Worm (Caenorhabditis elegans) whole organism, early embryonic: Measurements from ENCODE around the gene srbc-45.

Experiments
- B0310.2 ChIP-seq: sonication (generic microtip); optimal IDR thresholded peaks from 2 replicates; lab custom pipeline; 2016; ENCODE audit warnings: mild to moderate bottlenecking, missing genetic modification characterization, missing compliant biosample characterization
- F13C5.2 ChIP-seq: sonication (generic microtip); optimal IDR thresholded peaks from 2 replicates; lab custom pipeline; 2017; ENCODE audit warnings: mild to moderate bottlenecking, missing genetic modification characterization, inconsistent platforms, missing compliant biosample characterization
- aly-1 ChIP-seq: sonication (generic microtip); optimal IDR thresholded peaks from 2 replicates; lab custom pipeline; 2016; ENCODE audit warnings: missing genetic modification characterization, missing compliant biosample characterization
- ama-1 ChIP-seq: fragments of 150-350 bp; optimal IDR thresholded peaks from 2 replicates; lab custom pipeline; 2014
- ceh-13 ChIP-seq: fragments of 200-800 bp; sonication (Bioruptor generic); optimal IDR thresholded peaks from 2 replicates; lab custom pipeline; 2018; ENCODE audit warnings: mild to moderate bottlenecking, missing genetic modification characterization, missing compliant biosample characterization
- ceh-36 ChIP-seq: sonication (generic microtip); optimal IDR thresholded peaks from 2 replicates; lab custom pipeline; 2016; ENCODE audit warnings: missing genetic modification characterization, inconsistent platforms, missing compliant biosample characterization
- ets-7 ChIP-seq: sonication (generic microtip); optimal IDR thresholded peaks from 2 replicates; lab custom pipeline; 2016; ENCODE audit warnings: missing genotype, missing genetic modification characterization, missing compliant biosample characterization
- flt-1 ChIP-seq: fragments of 200-800 bp; sonication (Bioruptor generic); IDR thresholded peaks from 2 replicates; pipeline ENCODE4 v1.3.6; 2022; ENCODE audit warnings: missing genetic modification characterization, missing compliant biosample characterization
- hmbx-1 ChIP-seq: sonication (generic microtip); optimal IDR thresholded peaks from 2 replicates; lab custom pipeline; 2016; ENCODE audit warnings: mild to moderate bottlenecking, missing genetic modification characterization, missing compliant biosample characterization
- hmg-4 ChIP-seq: fragments of 200-800 bp; sonication (Bioruptor generic); optimal IDR thresholded peaks from 2 replicates; lab custom pipeline; 2018; ENCODE audit warnings: mild to moderate bottlenecking, missing genetic modification characterization, missing compliant biosample characterization
- hnd-1 ChIP-seq: sonication (generic microtip); optimal IDR thresholded peaks from 2 replicates; lab custom pipeline; 2016; ENCODE audit warnings: missing genetic modification characterization, missing compliant biosample characterization
- pes-1 ChIP-seq: fragments of 200-800 bp; sonication (Bioruptor generic); IDR thresholded peaks from 2 replicates; pipeline ENCODE4 v1.3.6; 2022; ENCODE audit warnings: missing genetic modification reagents, missing genetic modification characterization, missing compliant biosample characterization
- scrt-1 ChIP-seq: fragments of 200-800 bp; sonication (Bioruptor generic); IDR thresholded peaks from 2 replicates; pipeline ENCODE4 v1.3.6; 2022; ENCODE audit warnings: missing genetic modification characterization, missing compliant biosample characterization
- sea-1 ChIP-seq: fragments of 200-800 bp; sonication (Bioruptor generic); conservative IDR thresholded peaks from 2 replicates; pipeline ENCODE4 v1.3.6; 2022; ENCODE audit warnings: missing genetic modification characterization, missing compliant biosample characterization
- tbx-11 ChIP-seq: fragments of 200-800 bp; sonication (Bioruptor generic); IDR thresholded peaks from 2 replicates; pipeline ENCODE4 v1.3.6; 2022; ENCODE audit warnings: missing genetic modification characterization, missing compliant biosample characterization
- tbx-37 ChIP-seq: fragments of 200-800 bp; sonication (Bioruptor generic); conservative IDR thresholded peaks from 2 replicates; pipeline ENCODE4 v1.3.6; 2022; ENCODE audit warnings: missing genetic modification reagents, missing genetic modification characterization, missing compliant biosample characterization
- tra-4 ChIP-seq: sonication (generic microtip); optimal IDR thresholded peaks from 2 replicates; lab custom pipeline; 2017; ENCODE audit warnings: missing genetic modification characterization, missing compliant biosample characterization

srbc-45 gene

ce11 chrV:12795196-12795595 is 8.2 kb upstream of the srbc-45 start, which contains the start of gene ugt-4:
Gene ugt-4, minus strand, starts transcription at chrV:12795336.
- TF ChIP-seq scrt-1 (GFP tag; lab: Robert Waterston, UW) (no peak), ets-7 (no peak), ceh-36 (tag; lab: Kevin White, UChicago) (no peak), aly-1 (tag; lab: Kevin White, UChicago) (no peak), flt-1 (GFP tag; lab: Robert Waterston, UW) (no peak), hmg-4 (no peak), tra-4 (tag; lab: Kevin White, UChicago) (no peak), ceh-13 (GFP tag; lab: Kevin White, UChicago) (no peak), hmbx-1 (tag; lab: Kevin White, UChicago) (no peak), ama-1 (lab: Kevin White, UChicago) (no peak), hnd-1 (tag; lab: Kevin White, UChicago) (no peak)

DNA sequence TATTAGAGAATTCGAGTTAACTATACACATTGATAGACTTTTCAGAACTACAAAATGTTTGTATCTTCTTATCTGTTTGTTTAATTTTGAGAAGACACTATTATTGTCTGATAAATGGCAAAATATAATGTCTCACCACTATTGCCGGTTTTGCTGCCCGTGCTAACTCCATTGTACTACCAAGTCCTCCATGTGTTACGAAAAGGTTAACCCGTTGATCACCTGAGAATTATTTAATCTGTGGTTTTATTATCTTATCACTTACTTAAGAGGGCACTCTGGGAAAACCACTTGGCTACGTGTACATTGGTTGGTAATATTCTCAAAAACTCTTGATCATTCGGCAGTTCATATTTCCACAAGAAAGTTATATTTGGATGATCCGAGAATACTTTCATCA is 7.4 kb upstream of the srbc-45 start:
- TF ChIP-seq ama-1 (lab: Kevin White, UChicago) (no peak), scrt-1 (GFP tag; lab: Robert Waterston, UW) (no peak), ets-7 (no peak), sea-1 (GFP tag; lab: Robert Waterston, UW) (no peak), tbx-11 (GFP tag; lab: Robert Waterston, UW) (no peak), hmbx-1 (tag; lab: Kevin White, UChicago) (no peak), B0310.2 (tag; lab: Kevin White, UChicago) (no peak), hmg-4 (no peak), tra-4 (tag; lab: Kevin White, UChicago) (no peak), ceh-13 (GFP tag; lab: Kevin White, UChicago) (no peak), pes-1 (GFP tag; lab: Robert Waterston, UW) (no peak), ceh-36 (tag; lab: Kevin White, UChicago) (no peak), flt-1 (GFP tag; lab: Robert Waterston, UW) (no peak), hnd-1 (tag; lab: Kevin White, UChicago) (no peak), aly-1 (tag; lab: Kevin White, UChicago) (no peak), F13C5.2 (tag; lab: Kevin White, UChicago) (no peak), tbx-37 (GFP tag; lab: Robert Waterston, UW) (no peak)

DNA sequence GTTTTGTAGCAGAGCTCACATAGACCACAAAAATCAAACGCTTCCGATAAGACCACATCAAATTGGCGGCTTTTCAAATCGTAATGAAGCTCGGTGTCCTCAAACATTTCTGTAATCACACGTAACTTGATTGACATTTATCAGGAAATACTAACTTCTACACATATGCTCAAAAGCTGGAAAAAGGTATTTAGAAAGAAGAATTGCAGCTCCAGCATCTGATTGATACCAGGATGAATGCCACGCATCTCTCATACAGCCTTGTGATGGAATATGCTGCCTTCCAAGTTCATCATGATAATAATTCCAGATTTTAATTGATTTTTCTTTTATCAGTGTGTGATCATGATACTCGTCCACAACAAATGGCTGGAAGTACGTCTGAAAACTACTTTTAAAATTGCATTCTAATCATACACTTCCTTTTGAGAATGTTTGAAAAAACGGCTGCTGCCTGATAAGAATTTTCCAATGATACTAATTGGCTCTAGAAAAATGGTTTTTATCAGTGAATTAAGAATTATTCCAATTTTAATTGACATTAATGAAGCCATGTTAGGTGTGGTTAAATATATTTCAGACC is 6.4 kb upstream of the srbc-45 start:
- no peak for TF ChIP-seq ama-1 (lab: Kevin White, UChicago)
- no peak for TF ChIP-seq tbx-11 (GFP tag; lab: Robert Waterston, UW)
- no peak for TF ChIP-seq flt-1 (GFP tag; lab: Robert Waterston, UW)
- TF ChIP-seq F13C5.2 (tag; lab: Kevin White, UChicago) = no peak
- TF ChIP-seq aly-1 (tag; lab: Kevin White, UChicago) = no peak
- TF ChIP-seq sea-1 (GFP tag; lab: Robert Waterston, UW) = no peak
- TF ChIP-seq ceh-13 (GFP tag; lab: Kevin White, UChicago) = no peak
- TF ChIP-seq ceh-36 (tag; lab: Kevin White, UChicago) = no peak
- TF ChIP-seq B0310.2 (tag; lab: Kevin White, UChicago) = no peak
- TF ChIP-seq hmg-4 = no peak
- no peak for TF ChIP-seq tbx-37 (GFP tag; lab: Robert Waterston, UW)
- no peak for TF ChIP-seq hmbx-1 (tag; lab: Kevin White, UChicago)
- TF ChIP-seq ets-7 = no peak
- no peak for TF ChIP-seq tra-4 (tag; lab: Kevin White, UChicago)

- no peak for TF ChIP-seq ama-1 (lab: Kevin White, UChicago)
- TF ChIP-seq tra-4 (tag; lab: Kevin White, UChicago) = no peak
- TF ChIP-seq flt-1 (GFP tag; lab: Robert Waterston, UW) = no peak
- TF ChIP-seq aly-1 (tag; lab: Kevin White, UChicago) = no peak
- no peak for TF ChIP-seq B0310.2 (tag; lab: Kevin White, UChicago)
- no peak for TF ChIP-seq ceh-36 (tag; lab: Kevin White, UChicago)
- TF ChIP-seq hmbx-1 (tag; lab: Kevin White, UChicago) = no peak
- no peak for TF ChIP-seq ets-7
- no peak for TF ChIP-seq F13C5.2 (tag; lab: Kevin White, UChicago)
- no peak for TF ChIP-seq tbx-37 (GFP tag; lab: Robert Waterston, UW)
- TF ChIP-seq ceh-13 (GFP tag; lab: Kevin White, UChicago) = no peak
- no peak for TF ChIP-seq pes-1 (GFP tag; lab: Robert Waterston, UW)
- TF ChIP-seq hmg-4 = no peak
- TF ChIP-seq sea-1 (GFP tag; lab: Robert Waterston, UW) = no peak
- no peak for TF ChIP-seq tbx-11 (GFP tag; lab: Robert Waterston, UW)
- no peak for TF ChIP-seq hnd-1 (tag; lab: Kevin White, UChicago)
- no peak for TF ChIP-seq scrt-1 (GFP tag; lab: Robert Waterston, UW)
These were observed 5.4 kb upstream of the srbc-45 start, which contains the start of gene ugt-6 for ce11 chrV:12797992-12798391. Gene ugt-6, minus strand, starts transcription at chrV:12798224.

DNA sequence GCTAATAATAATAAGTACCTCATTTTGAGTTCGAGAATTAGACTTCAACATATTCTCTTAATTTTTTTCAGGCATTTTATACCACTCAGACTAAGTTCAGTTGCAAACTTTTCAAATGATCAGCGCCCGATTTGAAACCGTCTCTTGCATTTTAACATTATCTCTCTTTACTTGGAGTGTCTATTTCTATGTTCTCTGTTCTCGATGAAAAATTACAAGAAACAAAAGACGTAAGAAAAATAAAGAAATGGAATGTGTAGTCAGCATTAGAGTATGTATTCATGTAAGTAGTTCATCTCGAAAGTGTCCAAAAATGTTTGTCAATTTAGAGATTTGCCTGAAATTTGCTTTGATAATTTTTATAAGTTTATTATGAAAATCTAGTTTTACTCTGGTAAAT is 3.2 kb upstream of the srbc-45 start, which contains the start of gene ugt-3:
Gene ugt-3, minus strand, starts transcription at position 101 of the 400 bp plus-strand sequence.
- TF ChIP-seq hmbx-1 (tag; lab: Kevin White, UChicago) = no peak
- TF ChIP-seq ets-7 = no peak
- TF ChIP-seq scrt-1 (GFP tag; lab: Robert Waterston, UW) = no peak
- no peak for TF ChIP-seq hmg-4
- TF ChIP-seq sea-1 (GFP tag; lab: Robert Waterston, UW) = no peak

DNA sequence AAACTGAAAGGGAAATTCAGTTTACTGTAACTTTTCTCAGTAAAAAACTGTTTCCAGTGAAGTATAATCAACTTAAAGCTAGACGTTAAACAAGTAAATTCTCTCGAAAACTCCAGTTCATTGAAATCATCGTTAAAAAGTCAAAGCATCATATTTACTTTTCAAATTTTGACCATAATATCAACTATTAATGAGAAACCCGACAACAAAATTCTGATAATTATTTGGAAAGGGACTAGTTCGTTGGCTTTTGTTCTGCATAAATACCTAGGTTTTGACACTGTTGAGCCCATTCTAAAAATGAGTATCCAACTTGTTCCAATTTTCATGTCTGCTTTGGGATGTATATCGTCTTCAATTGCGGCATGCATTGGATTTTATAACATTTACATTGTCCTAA is 2.8 kb downstream of the srbc-45 start, which contains the start of gene ZC443.7:
Gene ZC443.7, plus strand, starts transcription at position 301 of the 400 bp plus-strand sequence.
- TF ChIP-seq ceh-36 (tag; lab: Kevin White, UChicago) = no peak
- no peak for TF ChIP-seq B0310.2 (tag; lab: Kevin White, UChicago)
- TF ChIP-seq hmg-4 = no peak
- no peak for TF ChIP-seq ama-1 (lab: Kevin White, UChicago)
- TF ChIP-seq sea-1 (GFP tag; lab: Robert Waterston, UW) = no peak
- TF ChIP-seq flt-1 (GFP tag; lab: Robert Waterston, UW) = no peak

- TF ChIP-seq ets-7 (no peak), tbx-11 (GFP tag; lab: Robert Waterston, UW) (no peak), ceh-13 (GFP tag; lab: Kevin White, UChicago) (no peak), aly-1 (tag; lab: Kevin White, UChicago) (no peak), scrt-1 (GFP tag; lab: Robert Waterston, UW) (no peak), ama-1 (lab: Kevin White, UChicago) (no peak), ceh-36 (tag; lab: Kevin White, UChicago) (no peak)
These were observed 6.5 kb downstream of the srbc-45 start, which contains the start of gene ZC443.1 for ce11 chrV:12809876-12810275. Gene ZC443.1, minus strand, starts transcription at chrV:12810080.
